Worm (Caenorhabditis elegans) whole organism, late embryonic: ENCODE data around the gene timm-17B.1.
A peak's percentile ranks its signal among the peaks of the same experiment; 100 is the strongest.
"Not testable (repeated sequence)": the region's sequence is repeated elsewhere in the genome, so short reads cannot be mapped to it uniquely, and the experiment has no call there.

Experiments
- C08G9.2 ChIP-seq: sonication (generic microtip); optimal IDR thresholded peaks from 2 replicates; lab custom pipeline; 2016; ENCODE audit warnings: mild to moderate bottlenecking, missing genetic modification characterization, moderate library complexity, missing compliant biosample characterization
- F13H6.1 ChIP-seq: sonication (generic microtip); optimal IDR thresholded peaks from 2 replicates; lab custom pipeline; 2016; ENCODE audit warnings: missing genetic modification characterization, missing compliant biosample characterization
- K02D7.2 ChIP-seq: sonication (generic microtip); optimal IDR thresholded peaks from 2 replicates; lab custom pipeline; 2017; ENCODE audit warnings: mild to moderate bottlenecking, missing genetic modification characterization, missing compliant biosample characterization
- T23F11.4 ChIP-seq: fragments of 200-800 bp; sonication (Bioruptor generic); optimal IDR thresholded peaks from 2 replicates; lab custom pipeline; 2018; ENCODE audit warnings: mild to moderate bottlenecking, missing genetic modification characterization, missing compliant biosample characterization
- Y22D7AL.16 ChIP-seq: sonication (generic microtip); optimal IDR thresholded peaks from 2 replicates; lab custom pipeline; 2016; ENCODE audit warnings: missing genetic modification characterization, missing compliant biosample characterization
- ama-1 ChIP-seq: fragments of 150-350 bp; optimal IDR thresholded peaks from 2 replicates; lab custom pipeline; 2014
- ceh-14 ChIP-seq: sonication (generic microtip); optimal IDR thresholded peaks from 2 replicates; lab custom pipeline; 2016; ENCODE audit warnings: missing genotype, missing genetic modification characterization, missing compliant biosample characterization
- ceh-18 ChIP-seq: sonication (generic microtip); optimal IDR thresholded peaks from 2 replicates; lab custom pipeline; 2016; ENCODE audit warnings: missing genetic modification characterization, missing compliant biosample characterization
- ceh-19 ChIP-seq: fragments of 200-800 bp; sonication (Bioruptor generic); optimal IDR thresholded peaks from 2 replicates; lab custom pipeline; 2018; ENCODE audit warnings: mild to moderate bottlenecking, missing genetic modification characterization, missing compliant biosample characterization
- ceh-2 ChIP-seq: sonication (generic microtip); optimal IDR thresholded peaks from 2 replicates; lab custom pipeline; 2016; ENCODE audit warnings: missing genotype, missing genetic modification characterization, missing compliant biosample characterization
- ceh-31 ChIP-seq: sonication (generic microtip); optimal IDR thresholded peaks from 2 replicates; lab custom pipeline; 2016; ENCODE audit warnings: missing genetic modification characterization, missing compliant biosample characterization
- ceh-34 ChIP-seq: sonication (generic microtip); optimal IDR thresholded peaks from 2 replicates; lab custom pipeline; 2016; ENCODE audit warnings: mild to moderate bottlenecking, missing genetic modification characterization, missing compliant biosample characterization
- ceh-45 ChIP-seq: fragments of 200-800 bp; sonication (Bioruptor generic); IDR thresholded peaks from 2 replicates; pipeline ENCODE4 v1.3.6; 2022; ENCODE audit warnings: missing genetic modification reagents, missing genetic modification characterization, missing compliant biosample characterization
- dmd-4 ChIP-seq: sonication (generic microtip); optimal IDR thresholded peaks from 2 replicates; lab custom pipeline; 2016; ENCODE audit warnings: borderline replicate concordance, missing genetic modification characterization, missing compliant biosample characterization
- elt-2 ChIP-seq: sonication (generic microtip); optimal IDR thresholded peaks from 2 replicates; lab custom pipeline; 2016; ENCODE audit warnings: missing genetic modification reagents, missing genetic modification characterization, missing compliant biosample characterization
- elt-4 ChIP-seq: sonication (generic microtip); optimal IDR thresholded peaks from 2 replicates; lab custom pipeline; 2016; ENCODE audit warnings: missing genetic modification characterization, missing compliant biosample characterization
- ets-4 ChIP-seq: sonication (generic microtip); optimal IDR thresholded peaks from 2 replicates; lab custom pipeline; 2016; ENCODE audit warnings: missing genetic modification characterization, missing compliant biosample characterization
- fax-1 ChIP-seq: sonication (generic microtip); optimal IDR thresholded peaks from 2 replicates; lab custom pipeline; 2016; ENCODE audit warnings: missing genotype, missing genetic modification characterization, missing compliant biosample characterization
- hlh-13 ChIP-seq: fragments of 200-800 bp; sonication (Bioruptor generic); optimal IDR thresholded peaks from 2 replicates; lab custom pipeline; 2018; ENCODE audit warnings: mild to moderate bottlenecking, missing genetic modification characterization, missing compliant biosample characterization
- hlh-30 ChIP-seq: sonication (generic microtip); optimal IDR thresholded peaks from 2 replicates; lab custom pipeline; 2017; ENCODE audit warnings: antibody characterized with exemption, missing genetic modification characterization, missing compliant biosample characterization; ENCODE audit not compliant: insufficient read depth
- hlh-6 ChIP-seq: sonication (generic microtip); optimal IDR thresholded peaks from 2 replicates; lab custom pipeline; 2016; ENCODE audit warnings: missing genotype, missing genetic modification characterization, missing compliant biosample characterization
- hlh-8 ChIP-seq: sonication (generic microtip); optimal IDR thresholded peaks from 2 replicates; lab custom pipeline; 2016; ENCODE audit warnings: missing genotype, missing genetic modification characterization, missing compliant biosample characterization
- madf-2 ChIP-seq: sonication (generic microtip); optimal IDR thresholded peaks from 2 replicates; lab custom pipeline; 2017; ENCODE audit warnings: missing genetic modification characterization, missing compliant biosample characterization
- nfya-1 ChIP-seq: sonication (generic microtip); optimal IDR thresholded peaks from 2 replicates; lab custom pipeline; 2017; ENCODE audit warnings: missing genetic modification characterization, mild to moderate bottlenecking, missing compliant biosample characterization, antibody characterized with exemption, moderate library complexity
- pha-4 ChIP-seq: fragments of 150-350 bp; optimal IDR thresholded peaks from 2 replicates; lab custom pipeline; 2018; ENCODE audit warnings: missing biosample characterization, missing genetic modification reagents, missing genetic modification characterization
- pqm-1 ChIP-seq: sonication (generic microtip); optimal IDR thresholded peaks from 2 replicates; lab custom pipeline; 2016; ENCODE audit warnings: missing genetic modification characterization, missing compliant biosample characterization
- ref-2 ChIP-seq: sonication (generic microtip); optimal IDR thresholded peaks from 2 replicates; lab custom pipeline; 2016; ENCODE audit warnings: missing genetic modification characterization, missing compliant biosample characterization
- sox-2 ChIP-seq: fragments of 200-800 bp; sonication (Bioruptor generic); IDR thresholded peaks from 2 replicates; pipeline ENCODE4 v1.3.6; 2022; ENCODE audit warnings: missing genetic modification reagents, missing genetic modification characterization, missing compliant biosample characterization
- tbx-2 ChIP-seq: sonication (generic microtip); optimal IDR thresholded peaks from 2 replicates; lab custom pipeline; 2016; ENCODE audit warnings: missing genetic modification characterization, missing compliant biosample characterization
- tbx-7 ChIP-seq: sonication (generic microtip); optimal IDR thresholded peaks from 2 replicates; lab custom pipeline; 2016; ENCODE audit warnings: missing genotype, missing genetic modification characterization, missing compliant biosample characterization
- unc-3 ChIP-seq, 2 experiments: fragments of 200-800 bp in 1 of 2; sonication (Bioruptor generic) in 1 of 2; sonication (generic microtip) in 1 of 2; conservative IDR thresholded peaks in 1 of 2; optimal IDR thresholded peaks in 1 of 2; 2 replicates each; pipeline versions ENCODE4 v1.3.6 to Lab custom; 2016 to 2022; ENCODE audit warnings: missing compliant biosample characterization in 2 of 2, missing genetic modification characterization in 2 of 2, missing genetic modification reagents in 1 of 2
- unc-42 ChIP-seq: sonication (generic microtip); optimal IDR thresholded peaks from 2 replicates; lab custom pipeline; 2016; ENCODE audit warnings: missing genotype, missing genetic modification characterization, missing compliant biosample characterization
- unc-86 ChIP-seq: sonication (generic microtip); optimal IDR thresholded peaks from 2 replicates; lab custom pipeline; 2016; ENCODE audit warnings: missing genetic modification characterization, missing compliant biosample characterization
- zip-5 ChIP-seq: sonication (generic microtip); optimal IDR thresholded peaks from 2 replicates; lab custom pipeline; 2016; ENCODE audit warnings: missing genetic modification characterization, missing compliant biosample characterization
- ztf-16 ChIP-seq: sonication (generic microtip); optimal IDR thresholded peaks from 2 replicates; lab custom pipeline; 2017; ENCODE audit warnings: missing genetic modification characterization, missing compliant biosample characterization

The timm-17B.1 gene

DNA sequence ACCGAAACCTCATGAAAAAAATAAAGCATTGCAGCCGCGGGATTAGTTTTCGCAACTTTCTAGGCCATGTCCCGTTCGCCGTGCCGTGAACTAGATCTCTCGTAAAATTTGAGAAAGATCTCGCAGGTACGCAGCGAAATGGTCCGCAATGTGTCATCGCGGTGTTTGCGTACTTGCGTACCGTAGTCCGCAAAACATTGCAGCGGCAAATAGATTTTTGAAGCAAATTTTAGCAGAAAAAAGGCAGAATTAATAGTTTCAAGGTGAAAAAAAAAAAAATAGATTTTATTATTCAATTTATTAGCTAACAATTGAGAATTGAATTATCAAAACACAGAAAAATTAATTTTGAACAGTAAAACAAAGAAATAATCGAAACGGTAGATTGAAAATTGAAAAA, 17.4 kb downstream of the timm-17B.1 start:
- TF ChIP-seq ceh-31 (tag; lab: Kevin White, UChicago), result peak; percentile 79
- TF ChIP-seq sox-2, result peak; percentile 13; the same call in 1 of the 2 replicates
- peak; percentile 83 for TF ChIP-seq ref-2 (tag; lab: Kevin White, UChicago)
- TF ChIP-seq ceh-14 (tag; lab: Kevin White, UChicago), result peak; percentile 87
- TF ChIP-seq ceh-18 (tag; lab: Kevin White, UChicago), result peak; percentile 64
- TF ChIP-seq madf-2, result peak; percentile 24
- peak; percentile 60 for TF ChIP-seq nfya-1 (tag; lab: Kevin White, UChicago)
- TF ChIP-seq F13H6.1 (tag; lab: Kevin White, UChicago), result peak; percentile 28
- TF ChIP-seq ceh-2 (tag; lab: Kevin White, UChicago), result peak; percentile 47
- 0 out of 2 replicates have a peak, but pooled peaks have one; percentile 36 for TF ChIP-seq unc-3 (GFP tag; conservative IDR thresholded peaks at IDR 0.05; lab: Robert Waterston, UW)
- TF ChIP-seq unc-3 (tag; optimal IDR thresholded peaks at IDR 0.05; lab: Kevin White, UChicago), result peak; percentile 13
- 0 out of 2 replicates have a peak, but pooled peaks have one; percentile 56 for TF ChIP-seq ceh-45 (GFP tag; lab: Robert Waterston, UW)
- peak; percentile 37 for TF ChIP-seq elt-2 (tag; lab: Kevin White, UChicago)
- peak; percentile 46 for TF ChIP-seq unc-86
- TF ChIP-seq tbx-2 (tag; lab: Kevin White, UChicago), result peak; percentile 65
- peak; percentile 55 for TF ChIP-seq C08G9.2
- peak; percentile 85 for TF ChIP-seq ceh-34
- peak; percentile 58 for TF ChIP-seq unc-42 (tag; lab: Kevin White, UChicago)
- peak; percentile 21 for TF ChIP-seq ets-4 (tag; lab: Kevin White, UChicago)

DNA sequence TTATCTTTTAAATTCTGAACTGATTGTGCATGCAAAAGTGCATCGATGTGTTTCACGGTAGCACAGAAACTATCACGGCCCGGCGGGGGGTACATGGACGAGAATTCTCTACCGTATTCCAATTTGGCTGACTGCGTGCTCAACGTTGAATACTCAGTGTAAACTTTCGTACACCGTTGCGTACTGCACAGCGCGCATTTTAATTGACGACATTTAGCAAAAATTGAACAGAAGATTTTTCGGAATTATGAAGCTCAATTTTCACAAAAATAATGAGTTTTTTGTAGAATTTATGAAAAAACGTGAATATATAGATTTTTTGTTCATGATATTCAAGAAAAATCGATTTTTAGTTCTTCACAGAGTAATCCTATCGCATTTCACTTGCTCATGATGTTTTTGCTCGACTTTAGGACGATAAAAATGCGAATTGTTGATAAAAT, 19.8 kb downstream of the timm-17B.1 start:
- TF ChIP-seq unc-42 (tag; lab: Kevin White, UChicago), result peak; percentile 63
- TF ChIP-seq ceh-34, result peak; percentile 88
- TF ChIP-seq unc-86, result peak; percentile 27
- TF ChIP-seq unc-3 (GFP tag; conservative IDR thresholded peaks at IDR 0.05; lab: Robert Waterston, UW), result not testable (repeated sequence)
- peak; percentile 46 for TF ChIP-seq unc-3 (tag; optimal IDR thresholded peaks at IDR 0.05; lab: Kevin White, UChicago)
- TF ChIP-seq nfya-1 (tag; lab: Kevin White, UChicago), result peak; percentile 47
- TF ChIP-seq sox-2, result peak; percentile 36; the same call in 1 of the 2 replicates
- TF ChIP-seq tbx-7, result peak; percentile 32
- peak; percentile 73 for TF ChIP-seq ceh-14 (tag; lab: Kevin White, UChicago)
- peak; percentile 2 for TF ChIP-seq C08G9.2
- peak; percentile 75 for TF ChIP-seq ceh-31 (tag; lab: Kevin White, UChicago)
- TF ChIP-seq ceh-45 (GFP tag; lab: Robert Waterston, UW), result peak; percentile 43; the same call in 1 of the 2 replicates
- TF ChIP-seq tbx-2 (tag; lab: Kevin White, UChicago), result peak; percentile 52
- peak; percentile 40 for TF ChIP-seq hlh-8 (tag; lab: Kevin White, UChicago)
- TF ChIP-seq ceh-18 (tag; lab: Kevin White, UChicago), result peak; percentile 59
- peak; percentile 23 for TF ChIP-seq elt-2 (tag; lab: Kevin White, UChicago)
- TF ChIP-seq ref-2 (tag; lab: Kevin White, UChicago), result peak; percentile 96
- peak; percentile 28 for TF ChIP-seq ets-4 (tag; lab: Kevin White, UChicago)

- TF ChIP-seq ama-1 (lab: Kevin White, UChicago) (no peak), nfya-1 (tag; lab: Kevin White, UChicago) (peak; percentile 4)
These were observed 20.7 kb downstream of the timm-17B.1 start, which contains the start of gene K08F11.1 for ce11 chrIV:4724562-4724961. K08F11.1 (plus strand) TSS chrIV:4724862.

- TF ChIP-seq nfya-1 (tag; lab: Kevin White, UChicago) (peak; percentile 53), hlh-8 (tag; lab: Kevin White, UChicago) (no peak)
- TF ChIP-seq, all 69 proteins: peak for 1
These were observed 21.6 kb downstream of the timm-17B.1 start for ce11 chrIV:4723687-4724086.

ce11 chrIV:4715785-4716184, 29.5 kb downstream of the timm-17B.1 start, which contains the start of gene miro-1:
miro-1 (minus strand) TSS chrIV:4715807.
- TF ChIP-seq hlh-6, unc-42, ets-4 (tag; lab: Kevin White, UChicago): not testable (repeated sequence)

ce11 chrIV:4712376-4712775, 32.9 kb downstream of the timm-17B.1 start, which contains the start of gene yars-2:
yars-2 (minus strand) TSS chrIV:4712624.
- peak; percentile 31 for TF ChIP-seq elt-2 (tag; lab: Kevin White, UChicago)
- TF ChIP-seq elt-4 (tag; lab: Kevin White, UChicago), result no peak
- TF ChIP-seq Y22D7AL.16 (tag; lab: Kevin White, UChicago), result no peak
- no peak for TF ChIP-seq pha-4 (tag; lab: Kevin White, UChicago)
- TF ChIP-seq ceh-19, result no peak
- no peak for TF ChIP-seq dmd-4 (tag; lab: Kevin White, UChicago)
- TF ChIP-seq ceh-14 (tag; lab: Kevin White, UChicago), result no peak
- peak; percentile 59 for TF ChIP-seq ets-4 (tag; lab: Kevin White, UChicago)
- peak; percentile 13 for TF ChIP-seq hlh-8 (tag; lab: Kevin White, UChicago)
- no peak for TF ChIP-seq hlh-13 (GFP tag; lab: Kevin White, UChicago)
- TF ChIP-seq tbx-2 (tag; lab: Kevin White, UChicago), result peak; percentile 73
- TF ChIP-seq unc-3 (GFP tag; conservative IDR thresholded peaks at IDR 0.05; lab: Robert Waterston, UW), result no peak
- TF ChIP-seq unc-3 (tag; optimal IDR thresholded peaks at IDR 0.05; lab: Kevin White, UChicago), result no peak
- peak; percentile 27 for TF ChIP-seq fax-1 (tag; lab: Kevin White, UChicago)
- TF ChIP-seq K02D7.2, result no peak
- TF ChIP-seq T23F11.4 (GFP tag; lab: Kevin White, UChicago), result no peak
- TF ChIP-seq pqm-1 (tag; lab: Kevin White, UChicago), result no peak
- no peak for TF ChIP-seq hlh-30
- peak; percentile 74 for TF ChIP-seq ceh-31 (tag; lab: Kevin White, UChicago)
- no peak for TF ChIP-seq nfya-1 (tag; lab: Kevin White, UChicago)
- TF ChIP-seq ref-2 (tag; lab: Kevin White, UChicago), result peak; percentile 33
- TF ChIP-seq ama-1 (lab: Kevin White, UChicago), result no peak
- TF ChIP-seq ztf-16 (tag; lab: Kevin White, UChicago), result no peak
- TF ChIP-seq zip-5 (tag; lab: Kevin White, UChicago), result peak; percentile 26
- TF ChIP-seq tbx-7, result peak; percentile 16
